Worm (Caenorhabditis elegans) whole organism, L4 larva: ENCODE results near the gene ZK470.2.
A peak's percentile ranks its signal among the peaks of the same experiment; 100 is the strongest.

Experiments used
- aly-2 ChIP-seq: sonication (generic microtip); optimal IDR thresholded peaks from 2 replicates; lab custom pipeline; 2018; ENCODE audit warnings: missing biosample characterization, missing genetic modification characterization
- ces-1 ChIP-seq: fragments of 150-350 bp; sonication (generic microtip); optimal IDR thresholded peaks from 4 replicates; lab custom pipeline; 2014; ENCODE audit warnings: missing biosample characterization, missing genetic modification reagents, missing genetic modification characterization
- daf-12 ChIP-seq: fragments of 150-350 bp; optimal IDR thresholded peaks from 2 replicates; lab custom pipeline; 2014; ENCODE audit warnings: missing biosample characterization, missing genetic modification reagents, missing genetic modification characterization
- lin-38 ChIP-seq: fragments of 200-800 bp; sonication (Bioruptor generic); IDR thresholded peaks from 2 replicates; pipeline ENCODE4 v1.3.6; 2022; ENCODE audit warnings: missing genetic modification reagents, missing genetic modification characterization, missing compliant biosample characterization
- lsy-2 ChIP-seq, 2 experiments: fragments of 150-350 bp in 1 of 2; sonication (generic microtip) in 1 of 2; optimal IDR thresholded peaks; 2 replicates each; lab custom pipeline; 2014 to 2017; ENCODE audit warnings: missing biosample characterization in 2 of 2, missing genetic modification characterization in 2 of 2
- madf-9 ChIP-seq: fragments of 200-800 bp; sonication (Bioruptor generic); conservative IDR thresholded peaks from 2 replicates; pipeline ENCODE4 v1.3.6; 2022; ENCODE audit warnings: missing genetic modification reagents, missing genetic modification characterization, missing compliant biosample characterization
- mdl-1 ChIP-seq, 2 experiments: fragments of 150-350 bp in 1 of 2; sonication (generic microtip) in 1 of 2; optimal IDR thresholded peaks; 2 replicates each; lab custom pipeline; 2014 to 2017; ENCODE audit warnings: missing biosample characterization in 2 of 2, missing genetic modification characterization in 2 of 2
- nhr-111 ChIP-seq: fragments of 200-800 bp; sonication (Bioruptor generic); optimal IDR thresholded peaks from 2 replicates; lab custom pipeline; 2018; ENCODE audit warnings: mild to moderate bottlenecking, missing genetic modification characterization, missing compliant biosample characterization
- nhr-25 ChIP-seq: sonication (generic microtip); optimal IDR thresholded peaks from 2 replicates; lab custom pipeline; 2017; ENCODE audit warnings: missing genetic modification characterization, mild to moderate bottlenecking, missing compliant biosample characterization, antibody characterized with exemption, moderate library complexity, borderline replicate concordance; ENCODE audit not compliant: insufficient read depth
- nhr-76 ChIP-seq: fragments of 150-350 bp; optimal IDR thresholded peaks from 2 replicates; lab custom pipeline; 2014; ENCODE audit warnings: missing biosample characterization, missing genetic modification characterization
- pha-4 ChIP-seq, 2 experiments: fragments of 150-350 bp in 1 of 2; fragments of 200-800 bp in 1 of 2; sonication (Bioruptor generic) in 1 of 2; IDR thresholded peaks in 1 of 2; optimal IDR thresholded peaks in 1 of 2; 2 replicates each; pipeline versions ENCODE4 v1.3.6 to Lab custom; 2014 to 2022; ENCODE audit warnings: missing genetic modification characterization in 2 of 2, missing genetic modification reagents in 2 of 2, missing biosample characterization in 1 of 2, missing compliant biosample characterization in 1 of 2
- pqm-1 ChIP-seq: sonication (generic microtip); optimal IDR thresholded peaks from 2 replicates; lab custom pipeline; 2017; ENCODE audit warnings: missing biosample characterization, missing genetic modification characterization
- ztf-11 ChIP-seq: fragments of 150-350 bp; optimal IDR thresholded peaks from 2 replicates; lab custom pipeline; 2014; ENCODE audit warnings: missing biosample characterization, missing genetic modification characterization

ce11 chrX:4140755-4141417, 5.9 kb downstream of the ZK470.2 start:
- TF ChIP-seq aly-2 (tag; lab: Kevin White, UChicago) (no peak), nhr-111 (GFP tag; lab: Kevin White, UChicago) (no peak), madf-9 (GFP tag; lab: Robert Waterston, UW) (no peak), mdl-1 (tag; optimal IDR thresholded peaks at IDR 0.05; lab: Kevin White, UChicago) (peak in 1 of 2 experiments; percentile 76), pha-4 (GFP tag; IDR thresholded peaks at IDR 0.05; lab: Robert Waterston, UW) (no peak), pha-4 (tag; optimal IDR thresholded peaks at IDR 0.05; lab: Kevin White, UChicago) (no peak), ces-1 (GFP tag; lab: Kevin White, UChicago) (no peak), daf-12 (tag; lab: Kevin White, UChicago) (no peak), ztf-11 (tag; lab: Kevin White, UChicago) (no peak), lsy-2 (tag; optimal IDR thresholded peaks at IDR 0.05; lab: Kevin White, UChicago) (peak in 1 of 2 experiments; percentile 25), lin-38 (no peak), nhr-25 (no peak), pqm-1 (no peak), nhr-76 (no peak)
